Worm (Caenorhabditis elegans) whole organism, young adult: ENCODE measurements around the gene clec-25.

Experiments used
- C17E4.6 ChIP-seq: fragments of 200-800 bp; sonication (Bioruptor generic); IDR thresholded peaks from 2 replicates; pipeline ENCODE4 v1.3.6; 2022; ENCODE audit warnings: missing genetic modification reagents, missing genetic modification characterization, missing compliant biosample characterization
- D2030.7 ChIP-seq: fragments of 200-800 bp; sonication (Bioruptor generic); IDR thresholded peaks from 2 replicates; pipeline ENCODE4 v1.3.6; 2022; ENCODE audit warnings: missing genetic modification reagents, missing genetic modification characterization, missing compliant biosample characterization
- F10E7.11 ChIP-seq: sonication (generic microtip); optimal IDR thresholded peaks from 2 replicates; lab custom pipeline; 2017; ENCODE audit warnings: mild to moderate bottlenecking, missing genetic modification characterization, moderate library complexity, missing compliant biosample characterization
- F23B12.7 ChIP-seq: sonication (generic microtip); optimal IDR thresholded peaks from 2 replicates; lab custom pipeline; 2017; ENCODE audit warnings: missing genetic modification characterization, mild to moderate bottlenecking, missing compliant biosample characterization, antibody characterized with exemption, moderate library complexity; ENCODE audit not compliant: insufficient read depth
- F33H1.4 ChIP-seq: fragments of 200-800 bp; sonication (Bioruptor generic); IDR thresholded peaks from 2 replicates; pipeline ENCODE4 v1.3.6; 2022; ENCODE audit warnings: missing genetic modification reagents, missing genetic modification characterization, missing compliant biosample characterization
- F37B4.10 ChIP-seq: fragments of 200-800 bp; sonication (Bioruptor generic); IDR thresholded peaks from 2 replicates; pipeline ENCODE4 v1.3.6; 2022; ENCODE audit warnings: missing genetic modification characterization, missing compliant biosample characterization
- F57C9.4 ChIP-seq: sonication (generic microtip); optimal IDR thresholded peaks from 2 replicates; lab custom pipeline; 2017; ENCODE audit warnings: mild to moderate bottlenecking, missing genetic modification characterization, missing compliant biosample characterization
- K12H6.12 ChIP-seq: fragments of 200-800 bp; sonication (Bioruptor generic); optimal IDR thresholded peaks from 2 replicates; lab custom pipeline; 2018; ENCODE audit warnings: mild to moderate bottlenecking, missing genetic modification characterization, missing compliant biosample characterization
- Y56A3A.18 ChIP-seq: fragments of 200-800 bp; sonication (Bioruptor generic); IDR thresholded peaks from 2 replicates; pipeline ENCODE4 v1.3.6; 2022; ENCODE audit warnings: missing genetic modification reagents, missing genetic modification characterization, missing compliant biosample characterization
- attf-3 ChIP-seq: fragments of 200-800 bp; sonication (Bioruptor generic); conservative IDR thresholded peaks from 2 replicates; pipeline ENCODE4 v1.3.6; 2022; ENCODE audit warnings: missing genetic modification reagents, missing genetic modification characterization, missing compliant biosample characterization
- attf-5 ChIP-seq: fragments of 200-800 bp; sonication (Bioruptor generic); optimal IDR thresholded peaks from 2 replicates; lab custom pipeline; 2018; ENCODE audit warnings: mild to moderate bottlenecking, missing genetic modification characterization, missing compliant biosample characterization
- attf-6 ChIP-seq: fragments of 200-800 bp; sonication (Bioruptor generic); IDR thresholded peaks from 2 replicates; pipeline ENCODE4 v1.3.6; 2022; ENCODE audit warnings: missing genetic modification reagents, missing genetic modification characterization, missing compliant biosample characterization
- bed-1 ChIP-seq: fragments of 200-800 bp; sonication (Bioruptor generic); IDR thresholded peaks from 2 replicates; pipeline ENCODE4 v1.3.6; 2022; ENCODE audit warnings: missing genetic modification reagents, missing genetic modification characterization, missing compliant biosample characterization
- cebp-1 ChIP-seq, 2 experiments: fragments of 200-800 bp in 1 of 2; sonication (Bioruptor generic) in 1 of 2; sonication (generic microtip) in 1 of 2; IDR thresholded peaks in 1 of 2; optimal IDR thresholded peaks in 1 of 2; 2 replicates each; pipeline versions ENCODE4 v1.3.6 to Lab custom; 2017 to 2022; ENCODE audit warnings: missing compliant biosample characterization in 2 of 2, missing genetic modification characterization in 2 of 2, mild to moderate bottlenecking in 1 of 2, missing genetic modification reagents in 1 of 2, moderate library complexity in 1 of 2
- cebp-2 ChIP-seq: fragments of 200-800 bp; sonication (Bioruptor generic); IDR thresholded peaks from 2 replicates; pipeline ENCODE4 v1.3.6; 2022; ENCODE audit warnings: missing genetic modification characterization, missing compliant biosample characterization
- ceh-91 ChIP-seq: fragments of 200-800 bp; sonication (Bioruptor generic); IDR thresholded peaks from 2 replicates; pipeline ENCODE4 v1.3.6; 2022; ENCODE audit warnings: missing genetic modification reagents, missing genetic modification characterization, missing compliant biosample characterization
- efl-1 ChIP-seq: fragments of 150-350 bp; optimal IDR thresholded peaks from 2 replicates; lab custom pipeline; 2014; ENCODE audit warnings: missing biosample characterization, missing genetic modification reagents, missing genetic modification characterization
- egl-44 ChIP-seq: fragments of 200-800 bp; sonication (Bioruptor generic); IDR thresholded peaks from 2 replicates; pipeline ENCODE4 v1.3.6; 2022; ENCODE audit warnings: missing genetic modification reagents, missing genetic modification characterization, missing compliant biosample characterization
- ets-4 ChIP-seq: fragments of 200-800 bp; sonication (Bioruptor generic); optimal IDR thresholded peaks from 2 replicates; lab custom pipeline; 2018; ENCODE audit warnings: mild to moderate bottlenecking, missing genetic modification characterization, missing compliant biosample characterization
- let-607 ChIP-seq, 2 experiments: fragments of 200-800 bp in 1 of 2; sonication (Bioruptor generic) in 1 of 2; sonication (generic microtip) in 1 of 2; optimal IDR thresholded peaks; 2 replicates each; lab custom pipeline; 2016 to 2018; ENCODE audit warnings: mild to moderate bottlenecking in 2 of 2, missing compliant biosample characterization in 2 of 2, missing genetic modification characterization in 2 of 2, moderate library complexity in 2 of 2, missing genotype in 1 of 2
- lir-1 ChIP-seq: fragments of 200-800 bp; sonication (Bioruptor generic); conservative IDR thresholded peaks from 2 replicates; pipeline ENCODE4 v1.3.6; 2022; ENCODE audit warnings: missing genetic modification reagents, missing genetic modification characterization, missing compliant biosample characterization
- lsl-1 ChIP-seq: fragments of 200-800 bp; sonication (Bioruptor generic); optimal IDR thresholded peaks from 2 replicates; lab custom pipeline; 2018; ENCODE audit warnings: mild to moderate bottlenecking, missing genetic modification characterization, moderate library complexity, missing compliant biosample characterization
- madf-10 ChIP-seq: sonication (generic microtip); optimal IDR thresholded peaks from 2 replicates; lab custom pipeline; 2016; ENCODE audit warnings: mild to moderate bottlenecking, missing genetic modification characterization, missing compliant biosample characterization
- madf-3 ChIP-seq: fragments of 200-800 bp; sonication (Bioruptor generic); IDR thresholded peaks from 2 replicates; pipeline ENCODE4 v1.3.6; 2022; ENCODE audit warnings: missing genetic modification reagents, missing genetic modification characterization, missing compliant biosample characterization
- mcd-1 ChIP-seq: fragments of 200-800 bp; sonication (Bioruptor generic); IDR thresholded peaks from 2 replicates; pipeline ENCODE4 v1.3.6; 2022; ENCODE audit warnings: missing genetic modification reagents, missing genetic modification characterization, missing compliant biosample characterization
- mxl-1 ChIP-seq: sonication (generic microtip); optimal IDR thresholded peaks from 2 replicates; lab custom pipeline; 2016; ENCODE audit warnings: missing genetic modification characterization, missing compliant biosample characterization
- nhr-120 ChIP-seq: fragments of 200-800 bp; sonication (Bioruptor generic); IDR thresholded peaks from 2 replicates; pipeline ENCODE4 v1.3.6; 2022; ENCODE audit warnings: missing genetic modification characterization, missing compliant biosample characterization
- nhr-27 ChIP-seq: fragments of 200-800 bp; sonication (Bioruptor generic); optimal IDR thresholded peaks from 2 replicates; lab custom pipeline; 2018; ENCODE audit warnings: mild to moderate bottlenecking, missing genetic modification characterization, moderate library complexity, missing compliant biosample characterization
- sdz-38 ChIP-seq: sonication (generic microtip); optimal IDR thresholded peaks from 2 replicates; lab custom pipeline; 2016; ENCODE audit warnings: missing genotype, missing genetic modification characterization, missing compliant biosample characterization
- snpc-1.3 ChIP-seq: sonication (generic microtip); optimal IDR thresholded peaks from 2 replicates; lab custom pipeline; 2017; ENCODE audit warnings: missing genetic modification characterization, mild to moderate bottlenecking, missing compliant biosample characterization, antibody characterized with exemption, moderate library complexity, missing genotype, missing genetic modification reagents; ENCODE audit not compliant: insufficient read depth
- snpc-4 ChIP-seq, 5 experiments: fragments of 150-350 bp in 1 of 5; sonication (generic microtip) in 4 of 5; optimal IDR thresholded peaks; 2 replicates each; lab custom pipeline; 2014 to 2018; ENCODE audit warnings: missing genetic modification characterization in 5 of 5, missing biosample characterization in 3 of 5, antibody characterized with exemption in 2 of 5, mild to moderate bottlenecking in 2 of 5, missing compliant biosample characterization in 2 of 5, missing genotype in 2 of 5, moderate library complexity in 2 of 5, missing genetic modification reagents in 1 of 5
- somi-1 ChIP-seq: fragments of 200-800 bp; sonication (Bioruptor generic); optimal IDR thresholded peaks from 2 replicates; lab custom pipeline; 2018; ENCODE audit warnings: mild to moderate bottlenecking, missing genetic modification characterization, missing compliant biosample characterization
- sptf-2 ChIP-seq: fragments of 200-800 bp; sonication (Bioruptor generic); optimal IDR thresholded peaks from 2 replicates; lab custom pipeline; 2018; ENCODE audit warnings: mild to moderate bottlenecking, missing genetic modification characterization, missing compliant biosample characterization
- zim-3 ChIP-seq: sonication (generic microtip); optimal IDR thresholded peaks from 2 replicates; lab custom pipeline; 2017; ENCODE audit warnings: mild to moderate bottlenecking, missing genetic modification characterization, moderate library complexity, missing compliant biosample characterization
- ztf-25 ChIP-seq: fragments of 200-800 bp; sonication (Bioruptor generic); IDR thresholded peaks from 2 replicates; pipeline ENCODE4 v1.3.6; 2022; ENCODE audit warnings: missing genetic modification reagents, missing genetic modification characterization, missing compliant biosample characterization
- ztf-28 ChIP-seq: fragments of 200-800 bp; sonication (Bioruptor generic); IDR thresholded peaks from 2 replicates; pipeline ENCODE4 v1.3.6; 2022; ENCODE audit warnings: missing genetic modification reagents, missing genetic modification characterization, missing compliant biosample characterization

Gene clec-25

DNA sequence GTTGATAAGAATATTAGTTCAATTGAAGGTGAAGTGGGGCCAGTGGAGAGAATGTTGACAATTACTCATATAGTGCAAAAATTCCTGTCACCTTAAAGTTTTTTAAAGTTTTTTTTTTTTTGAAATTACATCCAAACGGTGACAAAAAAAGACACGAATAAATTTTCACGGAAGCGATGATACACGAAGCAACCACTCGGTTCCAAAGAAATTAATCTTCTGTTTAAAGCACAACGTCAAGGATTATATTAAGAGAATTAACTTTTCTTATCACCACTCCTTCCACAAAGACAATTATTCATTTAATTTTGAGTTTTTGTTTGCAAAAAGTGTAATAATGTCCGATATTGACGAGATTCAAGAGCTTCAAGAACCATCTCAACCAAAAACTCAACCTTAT, 22.4 kb downstream of the clec-25 start, which contains the start of gene clec-28:
Gene clec-28 (plus strand): TSS at position 301 of the 400 bp plus-strand sequence.
- TF ChIP-seq nhr-27 (tag; lab: Kevin White, UChicago) (no peak), F10E7.11 (tag; lab: Kevin White, UChicago) (no peak), egl-44 (no peak), snpc-4 (GFP tag; optimal IDR thresholded peaks at IDR 0.05; lab: Kevin White, UChicago) (no peak), snpc-4 (tag; optimal IDR thresholded peaks at IDR 0.05; lab: Kevin White, UChicago) (no peak), let-607 (tag; optimal IDR thresholded peaks at IDR 0.05; lab: Kevin White, UChicago) (no peak), zim-3 (tag; lab: Kevin White, UChicago) (no peak), F23B12.7 (tag; lab: Kevin White, UChicago) (no peak), bed-1 (no peak), sptf-2 (GFP tag; lab: Kevin White, UChicago) (no peak), ceh-91 (GFP tag; lab: Robert Waterston, UW) (no peak), attf-5 (no peak), madf-10 (tag; lab: Kevin White, UChicago) (no peak), madf-3 (GFP tag; lab: Robert Waterston, UW) (no peak), efl-1 (GFP tag; lab: Kevin White, UChicago) (no peak), sdz-38 (tag; lab: Kevin White, UChicago) (no peak), mxl-1 (tag; lab: Kevin White, UChicago) (no peak), lir-1 (no peak), cebp-1 (GFP tag; IDR thresholded peaks at IDR 0.05; lab: Robert Waterston, UW) (no peak), cebp-1 (tag; optimal IDR thresholded peaks at IDR 0.05; lab: Kevin White, UChicago) (no peak)

DNA sequence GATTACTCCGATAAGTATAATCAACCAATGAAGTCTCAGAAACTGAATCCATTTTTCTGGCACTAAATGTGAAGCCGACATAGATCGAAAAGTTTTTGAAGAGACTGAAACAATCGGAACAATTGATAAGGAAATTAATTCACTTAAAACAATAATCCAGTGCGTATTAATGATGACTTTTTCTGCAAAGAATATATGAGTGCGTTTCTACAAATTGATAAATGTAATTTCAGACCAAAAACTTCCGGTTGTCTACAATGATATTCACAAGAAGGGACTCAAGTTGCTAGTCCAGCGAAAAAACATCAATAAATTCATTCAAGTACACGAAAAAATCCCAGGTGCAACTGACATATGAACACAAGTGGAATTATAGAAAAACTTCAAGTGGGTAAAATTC, 26.7 kb downstream of the clec-25 start, which contains the start of gene clec-33:
Gene clec-33 (minus strand): TSS at position 101 of the 400 bp plus-strand sequence.
- TF ChIP-seq C17E4.6 (GFP tag; lab: Robert Waterston, UW) (no peak), attf-6 (no peak), K12H6.12 (tag; lab: Kevin White, UChicago) (no peak), somi-1 (GFP tag; lab: Kevin White, UChicago) (no peak), F33H1.4 (GFP tag; lab: Robert Waterston, UW) (no peak), snpc-1.3 (tag; lab: Kevin White, UChicago) (no peak), lsl-1 (GFP tag; lab: Kevin White, UChicago) (no peak), D2030.7 (GFP tag; lab: Robert Waterston, UW) (no peak), lir-1 (no peak), madf-10 (tag; lab: Kevin White, UChicago) (no peak)

ce11 chrV:16871387-16871786, 28.3 kb downstream of the clec-25 start, which contains the start of gene thn-4:
TSS of gene thn-4 (minus strand) at chrV:16871487.
- TF ChIP-seq mxl-1 (tag; lab: Kevin White, UChicago), result no peak
- no peak for TF ChIP-seq ets-4 (GFP tag; lab: Kevin White, UChicago)
- no peak for TF ChIP-seq ztf-28
- TF ChIP-seq madf-10 (tag; lab: Kevin White, UChicago), result no peak
- no peak for TF ChIP-seq Y56A3A.18 (GFP tag; lab: Robert Waterston, UW)

DNA sequence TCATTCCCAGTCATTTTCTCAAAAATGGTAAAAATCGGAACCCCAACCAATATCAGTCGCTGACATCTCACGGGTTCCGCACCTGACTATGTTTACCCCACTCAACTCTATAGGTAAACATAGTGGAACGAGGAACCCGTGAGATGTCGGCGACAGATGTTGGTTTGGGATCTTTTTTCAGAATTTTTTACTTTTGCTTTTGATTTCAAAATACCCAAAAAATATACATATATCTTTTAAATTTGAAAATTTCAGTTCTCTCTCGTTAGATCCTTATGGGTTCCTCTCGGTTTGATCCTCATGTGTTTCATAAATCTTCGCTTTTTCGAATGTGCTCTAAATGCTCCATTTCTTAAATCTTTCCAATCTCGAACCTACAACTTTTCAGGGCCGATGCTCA, 30.6 kb downstream of the clec-25 start, which contains the start of gene srw-23:
Gene srw-23 (plus strand): TSS at position 301 of the 400 bp plus-strand sequence.
- TF ChIP-seq ztf-25 (GFP tag; lab: Robert Waterston, UW), result no peak
- no peak for TF ChIP-seq cebp-2 (GFP tag; lab: Robert Waterston, UW)
- no peak for TF ChIP-seq mcd-1 (GFP tag; lab: Robert Waterston, UW)
- no peak for TF ChIP-seq attf-3 (GFP tag; lab: Robert Waterston, UW)
- TF ChIP-seq F37B4.10 (GFP tag; lab: Robert Waterston, UW), result no peak
- TF ChIP-seq nhr-120 (GFP tag; lab: Robert Waterston, UW), result no peak
- TF ChIP-seq F57C9.4, result no peak
